Fruit fly (Drosophila melanogaster): ENCODE data around the gene CG31122.

- TF ChIP-seq CG8478 (optimal IDR thresholded peaks at IDR 0.05) (no peak), CTCF (optimal IDR thresholded peaks at IDR 0.05) (no peak)
Observed at dm6 chr3R:18399698-18400020, 13.0 kb downstream of the CG31122 start.

Data from S2 (cell line).